Worm (Caenorhabditis elegans) whole organism, L1 larva: ENCODE results near the gene ZK550.2.

Experiments used
- aha-1 ChIP-seq: fragments of 150-350 bp; optimal IDR thresholded peaks from 2 replicates; lab custom pipeline; 2014; ENCODE audit warnings: missing biosample characterization, missing genetic modification characterization
- aly-2 ChIP-seq: fragments of 150-350 bp; optimal IDR thresholded peaks from 2 replicates; lab custom pipeline; 2014; ENCODE audit warnings: missing biosample characterization, missing genetic modification characterization
- ama-1 ChIP-seq: fragments of 150-350 bp; optimal IDR thresholded peaks from 2 replicates; lab custom pipeline; 2014
- blmp-1 ChIP-seq: fragments of 150-350 bp; optimal IDR thresholded peaks from 2 replicates; lab custom pipeline; 2014; ENCODE audit warnings: missing biosample characterization, missing genetic modification characterization
- ceh-82 ChIP-seq, 3 experiments: fragments of 150-350 bp in 1 of 3; sonication (generic microtip) in 2 of 3; optimal IDR thresholded peaks; 2 replicates each; lab custom pipeline; 2014 to 2017; ENCODE audit warnings: missing biosample characterization in 3 of 3, missing genetic modification characterization in 3 of 3
- ceh-88 ChIP-seq: fragments of 200-800 bp; sonication (Bioruptor generic); IDR thresholded peaks from 2 replicates; pipeline ENCODE4 v1.3.6; 2022; ENCODE audit warnings: missing genetic modification characterization, missing compliant biosample characterization
- dpl-1 ChIP-seq, 3 experiments: fragments of 150-350 bp in 2 of 3; sonication (generic microtip) in 1 of 3; optimal IDR thresholded peaks; 2 replicates each; lab custom pipeline; 2014 to 2017; ENCODE audit warnings: missing biosample characterization in 3 of 3, missing genetic modification characterization in 3 of 3, missing genetic modification reagents in 3 of 3
- egl-13 ChIP-seq: sonication (generic microtip); optimal IDR thresholded peaks from 2 replicates; lab custom pipeline; 2016; ENCODE audit warnings: missing genotype, missing genetic modification reagents, missing genetic modification characterization, missing compliant biosample characterization
- elt-2 ChIP-seq: sonication (generic microtip); optimal IDR thresholded peaks from 2 replicates; lab custom pipeline; 2016; ENCODE audit warnings: missing genetic modification characterization, mild to moderate bottlenecking, inconsistent platforms, missing compliant biosample characterization, missing genetic modification reagents
- fkh-4 ChIP-seq: sonication (generic microtip); optimal IDR thresholded peaks from 2 replicates; lab custom pipeline; 2016; ENCODE audit warnings: missing compliant biosample characterization, missing genetic modification characterization, borderline replicate concordance
- hlh-4 ChIP-seq: sonication (generic microtip); optimal IDR thresholded peaks from 2 replicates; lab custom pipeline; 2016; ENCODE audit warnings: mild to moderate bottlenecking, missing genetic modification characterization, missing compliant biosample characterization
- irx-1 ChIP-seq: sonication (generic microtip); optimal IDR thresholded peaks from 2 replicates; lab custom pipeline; 2016; ENCODE audit warnings: missing genetic modification characterization, missing compliant biosample characterization
- lin-15B ChIP-seq: fragments of 150-350 bp; sonication (generic microtip); optimal IDR thresholded peaks from 3 replicates; lab custom pipeline; 2014; ENCODE audit warnings: missing biosample characterization, missing genetic modification characterization
- lsy-2 ChIP-seq, 2 experiments: fragments of 150-350 bp; optimal IDR thresholded peaks; 2 replicates each; lab custom pipeline; 2014; ENCODE audit warnings: missing biosample characterization in 2 of 2, missing genetic modification characterization in 2 of 2
- mdl-1 ChIP-seq, 2 experiments: fragments of 150-350 bp; optimal IDR thresholded peaks; 2 replicates each; lab custom pipeline; 2014 to 2017; ENCODE audit warnings: missing biosample characterization in 2 of 2, missing genetic modification characterization in 2 of 2, inconsistent platforms in 1 of 2
- mef-2 ChIP-seq: fragments of 150-350 bp; optimal IDR thresholded peaks from 2 replicates; lab custom pipeline; 2014; ENCODE audit warnings: missing biosample characterization, missing genetic modification characterization
- nhr-11 ChIP-seq: fragments of 150-350 bp; optimal IDR thresholded peaks from 2 replicates; lab custom pipeline; 2014; ENCODE audit warnings: missing biosample characterization, missing genetic modification characterization
- nhr-12 ChIP-seq: sonication (generic microtip); optimal IDR thresholded peaks from 2 replicates; lab custom pipeline; 2017; ENCODE audit warnings: missing biosample characterization, missing genetic modification characterization
- nhr-20 ChIP-seq: sonication (generic microtip); optimal IDR thresholded peaks from 2 replicates; lab custom pipeline; 2016; ENCODE audit warnings: mild to moderate bottlenecking, missing genetic modification characterization, missing compliant biosample characterization
- nhr-28 ChIP-seq: fragments of 150-350 bp; optimal IDR thresholded peaks from 2 replicates; lab custom pipeline; 2014; ENCODE audit warnings: missing biosample characterization, missing genetic modification characterization
- nhr-47 ChIP-seq: sonication (generic microtip); optimal IDR thresholded peaks from 2 replicates; lab custom pipeline; 2016; ENCODE audit warnings: mild to moderate bottlenecking, missing genetic modification characterization, moderate library complexity, missing compliant biosample characterization
- nhr-84 ChIP-seq: sonication (generic microtip); optimal IDR thresholded peaks from 2 replicates; lab custom pipeline; 2017; ENCODE audit warnings: missing biosample characterization, missing genetic modification characterization
- nhr-85 ChIP-seq: sonication (generic microtip); peaks from one replicate; lab custom pipeline; 2016; ENCODE audit warnings: missing genetic modification characterization, inconsistent platforms, missing compliant biosample characterization
- nhr-90 ChIP-seq: sonication (generic microtip); optimal IDR thresholded peaks from 2 replicates; lab custom pipeline; 2016; ENCODE audit warnings: mild to moderate bottlenecking, missing genetic modification characterization, missing compliant biosample characterization; ENCODE audit not compliant: poor library complexity
- pag-3 ChIP-seq: sonication (generic microtip); optimal IDR thresholded peaks from 2 replicates; lab custom pipeline; 2017; ENCODE audit warnings: missing genetic modification characterization, mild to moderate bottlenecking, missing compliant biosample characterization, antibody characterized with exemption, borderline replicate concordance; ENCODE audit not compliant: insufficient read depth
- skn-1 ChIP-seq: fragments of 150-350 bp; optimal IDR thresholded peaks from 2 replicates; lab custom pipeline; 2014; ENCODE audit warnings: missing biosample characterization, missing genetic modification characterization
- sptf-1 ChIP-seq: fragments of 150-350 bp; optimal IDR thresholded peaks from 2 replicates; lab custom pipeline; 2014; ENCODE audit warnings: missing biosample characterization, missing genetic modification characterization
- sup-37 ChIP-seq: fragments of 200-800 bp; sonication (Bioruptor generic); optimal IDR thresholded peaks from 2 replicates; lab custom pipeline; 2018; ENCODE audit warnings: mild to moderate bottlenecking, missing genetic modification characterization, missing compliant biosample characterization
- tbx-2 ChIP-seq: sonication (generic microtip); optimal IDR thresholded peaks from 2 replicates; lab custom pipeline; 2016; ENCODE audit warnings: missing genetic modification characterization, missing compliant biosample characterization
- unc-62 ChIP-seq: fragments of 150-350 bp; optimal IDR thresholded peaks from 2 replicates; lab custom pipeline; 2014; ENCODE audit warnings: missing biosample characterization, missing genetic modification reagents, missing genetic modification characterization
- vab-15 ChIP-seq: sonication (generic microtip); optimal IDR thresholded peaks from 2 replicates; lab custom pipeline; 2017; ENCODE audit warnings: missing genotype, mild to moderate bottlenecking, missing genetic modification characterization, missing compliant biosample characterization
- xbp-1 ChIP-seq: sonication (generic microtip); optimal IDR thresholded peaks from 2 replicates; lab custom pipeline; 2016; ENCODE audit warnings: missing genetic modification characterization, missing compliant biosample characterization
- zag-1 ChIP-seq: fragments of 150-350 bp; optimal IDR thresholded peaks from 2 replicates; lab custom pipeline; 2014; ENCODE audit warnings: missing biosample characterization, missing genetic modification characterization
- zip-4 ChIP-seq: fragments of 200-800 bp; sonication (Bioruptor generic); optimal IDR thresholded peaks from 2 replicates; lab custom pipeline; 2018; ENCODE audit warnings: mild to moderate bottlenecking, missing genetic modification characterization, moderate library complexity, missing compliant biosample characterization
- ztf-11 ChIP-seq, 2 experiments: sonication (generic microtip); optimal IDR thresholded peaks; 2 replicates each; lab custom pipeline; 2016 to 2017; ENCODE audit warnings: missing genetic modification characterization in 2 of 2, missing biosample characterization in 1 of 2, missing compliant biosample characterization in 1 of 2
- ztf-4 ChIP-seq: fragments of 150-350 bp; optimal IDR thresholded peaks from 2 replicates; lab custom pipeline; 2014; ENCODE audit warnings: missing biosample characterization, missing genetic modification characterization

ZK550.2 gene

ce11 chrIV:17265279-17265678, 19.9 kb downstream of the ZK550.2 start, which contains the start of gene str-187:
TSS of gene str-187 (plus strand) at chrIV:17265579.
- TF ChIP-seq pag-3 (tag; lab: Kevin White, UChicago) (no peak), hlh-4 (no peak), nhr-28 (tag; lab: Kevin White, UChicago) (no peak), tbx-2 (no peak), nhr-90 (tag; lab: Kevin White, UChicago) (no peak)
- TF ChIP-seq, all 84 proteins: peak for 0

ce11 chrIV:17265716-17266115, 20.3 kb downstream of the ZK550.2 start:
- TF ChIP-seq elt-2, result no peak
- TF ChIP-seq aha-1 (tag; lab: Kevin White, UChicago), result no peak
- TF ChIP-seq mdl-1 (tag; optimal IDR thresholded peaks at IDR 0.05; lab: Kevin White, UChicago), result no peak
- no peak for TF ChIP-seq hlh-4
- TF ChIP-seq nhr-20 (tag; lab: Kevin White, UChicago), result no peak
- no peak for TF ChIP-seq fkh-4 (tag; lab: Kevin White, UChicago)
- no peak for TF ChIP-seq ceh-82 (tag; optimal IDR thresholded peaks at IDR 0.05; lab: Kevin White, UChicago)
- no peak for TF ChIP-seq unc-62 (GFP tag; lab: Kevin White, UChicago)
- no peak for TF ChIP-seq lsy-2 (tag; optimal IDR thresholded peaks at IDR 0.05; lab: Kevin White, UChicago)
- no peak for TF ChIP-seq nhr-84
- no peak for TF ChIP-seq ama-1 (lab: Kevin White, UChicago)
- TF ChIP-seq lin-15B (tag; lab: Kevin White, UChicago), result no peak
- no peak for TF ChIP-seq nhr-11 (tag; lab: Kevin White, UChicago)
- no peak for TF ChIP-seq nhr-12 (tag; lab: Kevin White, UChicago)
- no peak for TF ChIP-seq skn-1 (tag; lab: Kevin White, UChicago)
- TF ChIP-seq aly-2 (tag; lab: Kevin White, UChicago), result no peak

- TF ChIP-seq zip-4 (GFP tag; lab: Kevin White, UChicago), result no peak
- no peak for TF ChIP-seq zag-1 (tag; lab: Kevin White, UChicago)
- TF ChIP-seq nhr-28 (tag; lab: Kevin White, UChicago), result no peak
- no peak for TF ChIP-seq aly-2 (tag; lab: Kevin White, UChicago)
- TF ChIP-seq nhr-85 (tag; lab: Kevin White, UChicago), result no peak
- TF ChIP-seq blmp-1, result no peak
- TF ChIP-seq irx-1 (tag; lab: Kevin White, UChicago), result no peak
- TF ChIP-seq ceh-88 (GFP tag; lab: Robert Waterston, UW), result no peak
- TF ChIP-seq nhr-47 (tag; lab: Kevin White, UChicago), result no peak
- TF ChIP-seq sup-37 (GFP tag; lab: Kevin White, UChicago), result no peak
- no peak for TF ChIP-seq nhr-12 (tag; lab: Kevin White, UChicago)
- no peak for TF ChIP-seq egl-13 (tag; lab: Kevin White, UChicago)
- no peak for TF ChIP-seq ztf-4 (tag; lab: Kevin White, UChicago)
- no peak for TF ChIP-seq xbp-1 (tag; lab: Kevin White, UChicago)
- TF ChIP-seq nhr-90 (tag; lab: Kevin White, UChicago), result no peak
- no peak for TF ChIP-seq mef-2 (tag; lab: Kevin White, UChicago)
- no peak for TF ChIP-seq skn-1 (tag; lab: Kevin White, UChicago)
Measured at ce11 chrIV:17267304-17267891, 22.0 kb downstream of the ZK550.2 start.

ce11 chrIV:17268069-17268468, 22.7 kb downstream of the ZK550.2 start:
- TF ChIP-seq vab-15 (no peak), lsy-2 (tag; optimal IDR thresholded peaks at IDR 0.05; lab: Kevin White, UChicago) (no peak), dpl-1 (GFP tag; optimal IDR thresholded peaks at IDR 0.05; lab: Kevin White, UChicago) (no peak), skn-1 (tag; lab: Kevin White, UChicago) (peak; percentile 91), ztf-11 (tag; optimal IDR thresholded peaks at IDR 0.05; lab: Kevin White, UChicago) (no peak), sptf-1 (tag; lab: Kevin White, UChicago) (no peak)
